Worm (Caenorhabditis elegans) whole organism, L4 larva: Measurements from ENCODE around the gene F58A6.5.

Experiments
- ceh-82 ChIP-seq: sonication (generic microtip); optimal IDR thresholded peaks from 2 replicates; lab custom pipeline; 2017; ENCODE audit warnings: missing biosample characterization, missing genetic modification characterization
- lsy-2 ChIP-seq, 2 experiments: fragments of 150-350 bp in 1 of 2; sonication (generic microtip) in 1 of 2; optimal IDR thresholded peaks; 2 replicates each; lab custom pipeline; 2014 to 2017; ENCODE audit warnings: missing biosample characterization in 2 of 2, missing genetic modification characterization in 2 of 2

DNA sequence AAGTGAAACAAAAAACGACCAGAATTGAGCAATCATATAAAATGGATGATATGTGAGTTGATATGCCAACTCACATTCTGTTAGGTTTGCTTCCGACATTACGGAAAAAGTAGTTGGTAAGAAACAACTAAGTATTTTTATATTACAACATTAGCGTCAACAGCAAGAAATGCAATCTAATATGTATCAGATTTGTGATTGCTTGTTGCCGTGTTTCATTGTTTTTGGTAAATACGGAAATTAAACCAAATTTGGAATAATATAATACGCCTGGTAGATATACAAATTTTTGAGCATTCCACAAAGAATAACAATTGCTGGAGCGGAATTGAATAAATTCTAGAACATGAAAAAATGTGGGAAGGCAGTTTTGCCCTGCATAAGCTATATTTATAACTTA lies 6.3 kb upstream of the F58A6.5 start, which contains the start of gene srb-12:
- no peak for TF ChIP-seq lsy-2 (tag; optimal IDR thresholded peaks at IDR 0.05; lab: Kevin White, UChicago)
- TF ChIP-seq ceh-82, result no peak
